Worm (Caenorhabditis elegans) whole organism, mixed stage, embryonic: Measurements from ENCODE around the gene unc-60.

Experiments used
- M03D4.4 ChIP-seq: sonication (generic microtip); optimal IDR thresholded peaks from 2 replicates; lab custom pipeline; 2017; ENCODE audit warnings: mild to moderate bottlenecking, missing genetic modification characterization, missing compliant biosample characterization
- bed-3 ChIP-seq: fragments of 200-800 bp; sonication (Bioruptor generic); optimal IDR thresholded peaks from 3 replicates; lab custom pipeline; 2018; ENCODE audit warnings: mild to moderate bottlenecking, missing genetic modification characterization, moderate library complexity, missing compliant biosample characterization
- blmp-1 ChIP-seq: fragments of 150-350 bp; optimal IDR thresholded peaks from 2 replicates; lab custom pipeline; 2014; ENCODE audit warnings: missing biosample characterization, missing genetic modification characterization
- ceh-43 ChIP-seq: fragments of 200-800 bp; sonication (Bioruptor generic); optimal IDR thresholded peaks from 2 replicates; lab custom pipeline; 2018; ENCODE audit warnings: mild to moderate bottlenecking, missing genetic modification characterization, moderate library complexity, missing compliant biosample characterization
- ceh-83 ChIP-seq: fragments of 200-800 bp; sonication (Bioruptor generic); optimal IDR thresholded peaks from 2 replicates; lab custom pipeline; 2018; ENCODE audit warnings: mild to moderate bottlenecking, missing genetic modification characterization, missing compliant biosample characterization
- ces-1 ChIP-seq: fragments of 150-350 bp; optimal IDR thresholded peaks from 2 replicates; lab custom pipeline; 2014; ENCODE audit warnings: missing biosample characterization, missing genetic modification reagents, missing genetic modification characterization
- cnd-1 ChIP-seq: fragments of 200-800 bp; sonication (Bioruptor generic); optimal IDR thresholded peaks from 2 replicates; lab custom pipeline; 2018; ENCODE audit warnings: mild to moderate bottlenecking, missing genetic modification characterization, missing compliant biosample characterization
- drap-1 ChIP-seq: fragments of 200-800 bp; sonication (Bioruptor generic); optimal IDR thresholded peaks from 3 replicates; lab custom pipeline; 2018; ENCODE audit warnings: mild to moderate bottlenecking, missing genetic modification characterization, missing compliant biosample characterization
- elt-1 ChIP-seq: sonication (generic microtip); optimal IDR thresholded peaks from 2 replicates; lab custom pipeline; 2017; ENCODE audit warnings: missing genetic modification characterization, mild to moderate bottlenecking, missing compliant biosample characterization, antibody characterized with exemption, moderate library complexity, borderline replicate concordance; ENCODE audit not compliant: insufficient read depth
- elt-3 ChIP-seq: fragments of 150-350 bp; optimal IDR thresholded peaks from 2 replicates; lab custom pipeline; 2014; ENCODE audit warnings: missing biosample characterization, missing genetic modification characterization
- flh-1 ChIP-seq: fragments of 200-800 bp; sonication (Bioruptor generic); optimal IDR thresholded peaks from 2 replicates; lab custom pipeline; 2018; ENCODE audit warnings: mild to moderate bottlenecking, missing genetic modification characterization, moderate library complexity, missing compliant biosample characterization
- ham-2 ChIP-seq: fragments of 200-800 bp; sonication (Bioruptor generic); optimal IDR thresholded peaks from 2 replicates; lab custom pipeline; 2018; ENCODE audit warnings: mild to moderate bottlenecking, missing genetic modification characterization, missing compliant biosample characterization
- hlh-1 ChIP-seq: fragments of 150-350 bp; optimal IDR thresholded peaks from 2 replicates; lab custom pipeline; 2014; ENCODE audit warnings: missing biosample characterization, missing genetic modification reagents, missing genetic modification characterization
- lin-13 ChIP-seq: fragments of 150-350 bp; optimal IDR thresholded peaks from 2 replicates; lab custom pipeline; 2014; ENCODE audit warnings: missing biosample characterization, missing genetic modification characterization
- lin-32 ChIP-seq: fragments of 200-800 bp; sonication (Bioruptor generic); optimal IDR thresholded peaks from 2 replicates; lab custom pipeline; 2018; ENCODE audit warnings: mild to moderate bottlenecking, missing genetic modification characterization, missing compliant biosample characterization
- lsy-2 ChIP-seq: fragments of 150-350 bp; optimal IDR thresholded peaks from 2 replicates; lab custom pipeline; 2014; ENCODE audit warnings: missing biosample characterization, missing genetic modification characterization
- mab-5 ChIP-seq: fragments of 150-350 bp; optimal IDR thresholded peaks from 2 replicates; lab custom pipeline; 2014; ENCODE audit warnings: missing biosample characterization, missing genetic modification characterization
- mls-2 ChIP-seq: sonication (generic microtip); optimal IDR thresholded peaks from 2 replicates; lab custom pipeline; 2016; ENCODE audit warnings: mild to moderate bottlenecking, missing genetic modification characterization, moderate library complexity, missing compliant biosample characterization
- nhr-12 ChIP-seq: fragments of 150-350 bp; optimal IDR thresholded peaks from 2 replicates; lab custom pipeline; 2014; ENCODE audit warnings: missing biosample characterization, missing genetic modification characterization
- nhr-2 ChIP-seq: fragments of 150-350 bp; optimal IDR thresholded peaks from 2 replicates; lab custom pipeline; 2014; ENCODE audit warnings: missing biosample characterization, missing genetic modification characterization
- nhr-237 ChIP-seq: fragments of 150-350 bp; optimal IDR thresholded peaks from 2 replicates; lab custom pipeline; 2014; ENCODE audit warnings: missing biosample characterization, missing genetic modification characterization
- nhr-28 ChIP-seq: fragments of 150-350 bp; optimal IDR thresholded peaks from 2 replicates; lab custom pipeline; 2014; ENCODE audit warnings: missing biosample characterization, missing genetic modification characterization
- nhr-76 ChIP-seq: sonication (generic microtip); optimal IDR thresholded peaks from 2 replicates; lab custom pipeline; 2017; ENCODE audit warnings: missing biosample characterization, missing genetic modification characterization
- sem-2 ChIP-seq: fragments of 200-800 bp; sonication (Bioruptor generic); optimal IDR thresholded peaks from 2 replicates; lab custom pipeline; 2018; ENCODE audit warnings: mild to moderate bottlenecking, missing genetic modification characterization, missing compliant biosample characterization
- snpc-4 ChIP-seq: fragments of 150-350 bp; optimal IDR thresholded peaks from 2 replicates; lab custom pipeline; 2014; ENCODE audit warnings: missing biosample characterization, missing genetic modification characterization
- unc-120 ChIP-seq: sonication (generic microtip); optimal IDR thresholded peaks from 2 replicates; lab custom pipeline; 2017; ENCODE audit warnings: missing genetic modification characterization, missing compliant biosample characterization; ENCODE audit not compliant: poor library complexity, severe bottlenecking
- unc-62 ChIP-seq: fragments of 150-350 bp; optimal IDR thresholded peaks from 2 replicates; lab custom pipeline; 2014; ENCODE audit warnings: missing biosample characterization, missing genetic modification reagents, missing genetic modification characterization
- zip-8 ChIP-seq: fragments of 150-350 bp; optimal IDR thresholded peaks from 2 replicates; lab custom pipeline; 2014; ENCODE audit warnings: missing biosample characterization, missing genetic modification characterization
- ztf-11 ChIP-seq: fragments of 150-350 bp; optimal IDR thresholded peaks from 2 replicates; lab custom pipeline; 2014; ENCODE audit warnings: missing biosample characterization, missing genetic modification characterization

The unc-60 gene

ce11 chrV:1487262-1487661, 12.4 kb downstream of the unc-60 start:
- TF ChIP-seq snpc-4 (tag; lab: Kevin White, UChicago), result no peak
- no peak for TF ChIP-seq lsy-2 (tag; lab: Kevin White, UChicago)
- no peak for TF ChIP-seq zip-8 (tag; lab: Kevin White, UChicago)

ce11 chrV:1488642-1489041, 13.8 kb downstream of the unc-60 start:
- no peak for TF ChIP-seq nhr-237 (tag; lab: Kevin White, UChicago)
- no peak for TF ChIP-seq mls-2 (tag; lab: Kevin White, UChicago)
- TF ChIP-seq ham-2 (GFP tag; lab: Kevin White, UChicago), result no peak
- no peak for TF ChIP-seq elt-3 (tag; lab: Kevin White, UChicago)
- no peak for TF ChIP-seq drap-1 (GFP tag; lab: Kevin White, UChicago)
- TF ChIP-seq unc-120 (tag; lab: Kevin White, UChicago), result no peak
- no peak for TF ChIP-seq mab-5 (tag; lab: Kevin White, UChicago)
- TF ChIP-seq flh-1 (GFP tag; lab: Kevin White, UChicago), result no peak
- no peak for TF ChIP-seq elt-1 (tag; lab: Kevin White, UChicago)
- no peak for TF ChIP-seq hlh-1 (tag; lab: Kevin White, UChicago)
- no peak for TF ChIP-seq nhr-76 (tag; lab: Kevin White, UChicago)
- no peak for TF ChIP-seq lsy-2 (tag; lab: Kevin White, UChicago)
- TF ChIP-seq nhr-28 (tag; lab: Kevin White, UChicago), result no peak
- TF ChIP-seq, all 35 proteins: peak for 0

ce11 chrV:1490874-1491273, 16.0 kb downstream of the unc-60 start:
- peak; percentile 22 for TF ChIP-seq ham-2 (GFP tag; lab: Kevin White, UChicago)

ce11 chrV:1491510-1491909, 16.6 kb downstream of the unc-60 start, which contains the start of gene C38C3.6:
TSS of gene C38C3.6 (minus strand) at chrV:1491610.
- TF ChIP-seq unc-120 (tag; lab: Kevin White, UChicago) (no peak), sem-2 (GFP tag; lab: Kevin White, UChicago) (no peak), ces-1 (GFP tag; lab: Kevin White, UChicago) (no peak), M03D4.4 (tag; lab: Kevin White, UChicago) (no peak), lin-13 (tag; lab: Kevin White, UChicago) (no peak), nhr-12 (tag; lab: Kevin White, UChicago) (no peak), ceh-43 (no peak), nhr-2 (tag; lab: Kevin White, UChicago) (no peak), lsy-2 (tag; lab: Kevin White, UChicago) (no peak)

ce11 chrV:1494469-1494868, 19.6 kb downstream of the unc-60 start, which contains the start of gene spig-7:
TSS of gene spig-7 (plus strand) at chrV:1494769.
- no peak for TF ChIP-seq mls-2 (tag; lab: Kevin White, UChicago)
- no peak for TF ChIP-seq blmp-1 (tag; lab: Kevin White, UChicago)
- TF ChIP-seq snpc-4 (tag; lab: Kevin White, UChicago), result no peak
- no peak for TF ChIP-seq ceh-83 (GFP tag; lab: Kevin White, UChicago)
- TF ChIP-seq lsy-2 (tag; lab: Kevin White, UChicago), result no peak
- TF ChIP-seq nhr-12 (tag; lab: Kevin White, UChicago), result no peak
- TF ChIP-seq ztf-11 (tag; lab: Kevin White, UChicago), result no peak
- no peak for TF ChIP-seq elt-1 (tag; lab: Kevin White, UChicago)
- TF ChIP-seq unc-120 (tag; lab: Kevin White, UChicago), result no peak
- TF ChIP-seq lin-32, result no peak
- no peak for TF ChIP-seq ceh-43
- TF ChIP-seq nhr-76 (tag; lab: Kevin White, UChicago), result no peak
- TF ChIP-seq bed-3 (GFP tag; lab: Kevin White, UChicago), result no peak
- TF ChIP-seq mab-5 (tag; lab: Kevin White, UChicago), result no peak
- TF ChIP-seq hlh-1 (tag; lab: Kevin White, UChicago), result no peak
- no peak for TF ChIP-seq cnd-1

ce11 chrV:1495334-1495733, 20.4 kb downstream of the unc-60 start, which contains the start of gene C38C3.3:
TSS of gene C38C3.3 (plus strand) at chrV:1495634.
- no peak for TF ChIP-seq ceh-43
- TF ChIP-seq unc-62, result no peak
- TF ChIP-seq lin-13 (tag; lab: Kevin White, UChicago), result no peak
- TF ChIP-seq hlh-1 (tag; lab: Kevin White, UChicago), result no peak
- no peak for TF ChIP-seq nhr-12 (tag; lab: Kevin White, UChicago)
